Worm (Caenorhabditis elegans): ENCODE measurements around the gene F17H10.2.

DNA sequence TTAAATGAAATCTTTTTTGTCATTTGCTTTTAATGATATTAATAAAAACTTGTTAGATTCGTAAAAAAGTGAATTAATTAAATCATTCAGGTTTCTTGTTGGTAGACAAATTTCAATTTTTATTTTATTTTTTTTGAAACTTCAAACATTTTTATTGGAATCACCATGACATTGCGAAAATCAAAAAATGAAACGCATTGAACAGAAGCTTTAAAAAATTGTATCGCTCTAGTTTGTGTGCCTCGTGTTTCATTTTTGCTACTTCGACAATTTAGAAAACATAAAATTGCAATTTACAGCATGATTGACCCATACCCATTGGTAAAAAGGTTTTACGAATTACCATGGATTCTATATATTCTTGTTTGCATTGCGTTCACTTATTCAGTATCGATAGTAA lies 29.3 kb upstream of the F17H10.2 start, which contains the start of gene R03G8.1:
- no peak for TF ChIP-seq snpc-4 (tag; optimal IDR thresholded peaks at IDR 0.05)
- no peak for TF ChIP-seq nhr-28 (tag; optimal IDR thresholded peaks at IDR 0.05)
- TF ChIP-seq nhr-20 (tag; optimal IDR thresholded peaks at IDR 0.05): no peak
- no peak for TF ChIP-seq nhr-11 (tag; optimal IDR thresholded peaks at IDR 0.05)
- TF ChIP-seq blmp-1 (tag; optimal IDR thresholded peaks at IDR 0.05): no peak
- TF ChIP-seq fos-1 (tag; optimal IDR thresholded peaks at IDR 0.05): no peak
- no peak for TF ChIP-seq nhr-237 (tag; optimal IDR thresholded peaks at IDR 0.05)
- TF ChIP-seq pag-3 (tag; optimal IDR thresholded peaks at IDR 0.05; ENCODE audit: borderline replicate concordance, insufficient read depth): no peak
- TF ChIP-seq lsy-2 (tag; optimal IDR thresholded peaks at IDR 0.05): no peak
- no peak for TF ChIP-seq sox-4 (tag; optimal IDR thresholded peaks at IDR 0.05)
- no peak for TF ChIP-seq vab-15 (tag; optimal IDR thresholded peaks at IDR 0.05)
- no peak for TF ChIP-seq aha-1 (tag; optimal IDR thresholded peaks at IDR 0.05)
- TF ChIP-seq jun-1 (tag; optimal IDR thresholded peaks at IDR 0.05): no peak
- TF ChIP-seq lin-14 (GFP tag; optimal IDR thresholded peaks at IDR 0.05): no peak
